Fruit fly (Drosophila melanogaster) whole organism, embryonic: ENCODE results near the gene unk.

Experiments
- Adf1 ChIP-seq: fragments of 200-800 bp; sonication (Bioruptor generic); IDR thresholded peaks from 2 replicates; pipeline ENCODE4 v1.3.6; 2022; ENCODE audit warnings: missing biosample characterization, missing genetic modification characterization
- Antp ChIP-seq: fragments of 200-800 bp; sonication (Bioruptor generic); optimal IDR thresholded peaks from 3 replicates; lab custom pipeline; 2016; ENCODE audit warnings: missing biosample characterization, missing genetic modification characterization
- BEAF-32 ChIP-seq: fragments of 200-800 bp; sonication (Bioruptor generic); optimal IDR thresholded peaks from 3 replicates; lab custom pipeline; 2017; ENCODE audit warnings: missing biosample characterization, missing genetic modification characterization, mild to moderate bottlenecking, moderate library complexity, missing genetic modification reagents
- CG11723 ChIP-seq: fragments of 200-800 bp; sonication (Bioruptor generic); optimal IDR thresholded peaks from 2 replicates; lab custom pipeline; 2017; ENCODE audit warnings: missing biosample characterization, mild to moderate bottlenecking, missing genetic modification characterization
- CG1602 ChIP-seq: fragments of 200-800 bp; sonication (Bioruptor generic); optimal IDR thresholded peaks from 3 replicates; lab custom pipeline; 2016; ENCODE audit warnings: missing biosample characterization, missing genetic modification characterization
- CG1603 ChIP-seq: fragments of 200-800 bp; sonication (Bioruptor generic); optimal IDR thresholded peaks from 2 replicates; lab custom pipeline; 2019; ENCODE audit warnings: missing biosample characterization, mild to moderate bottlenecking, missing genetic modification characterization, moderate library complexity
- CG30020 ChIP-seq: fragments of 200-800 bp; optimal IDR thresholded peaks from 2 replicates; lab custom pipeline; 2019; ENCODE audit warnings: missing biosample characterization, mild to moderate bottlenecking, missing genetic modification characterization, moderate library complexity
- CG31388 ChIP-seq: fragments of 200-800 bp; sonication (Bioruptor generic); optimal IDR thresholded peaks from 2 replicates; lab custom pipeline; 2016; ENCODE audit warnings: missing biosample characterization, missing genetic modification characterization
- CG3163 ChIP-seq: fragments of 200-800 bp; sonication (Bioruptor generic); optimal IDR thresholded peaks from 3 replicates; lab custom pipeline; 2016; ENCODE audit warnings: missing biosample characterization, missing genetic modification characterization
- CG32532 ChIP-seq: fragments of 200-800 bp; sonication (Bioruptor generic); IDR thresholded peaks from 2 replicates; pipeline ENCODE4 v1.3.6; 2022; ENCODE audit warnings: missing biosample characterization, missing genetic modification characterization
- CG32767 ChIP-seq: fragments of 200-800 bp; sonication (Bioruptor generic); IDR thresholded peaks from 2 replicates; pipeline ENCODE4 v1.3.6; 2022; ENCODE audit warnings: missing biosample characterization, missing genetic modification characterization
- CG34376 ChIP-seq: fragments of 200-800 bp; sonication (Bioruptor generic); optimal IDR thresholded peaks from 2 replicates; lab custom pipeline; 2018; ENCODE audit warnings: missing biosample characterization, mild to moderate bottlenecking, missing genetic modification characterization
- CG42726 ChIP-seq: fragments of 200-800 bp; sonication (Bioruptor generic); IDR thresholded peaks from 2 replicates; pipeline ENCODE4 v1.3.6; 2022; ENCODE audit warnings: missing biosample characterization, missing genetic modification characterization; ENCODE audit not compliant: partially characterized antibody
- CG5180 ChIP-seq: fragments of 200-800 bp; sonication (Bioruptor generic); optimal IDR thresholded peaks from 3 replicates; lab custom pipeline; 2017; ENCODE audit warnings: missing biosample characterization, missing genetic modification characterization, mild to moderate bottlenecking, moderate library complexity, missing genetic modification reagents
- CG6683 ChIP-seq: fragments of 200-800 bp; sonication (Bioruptor generic); optimal IDR thresholded peaks from 2 replicates; lab custom pipeline; 2017; ENCODE audit warnings: missing biosample characterization, mild to moderate bottlenecking, missing genetic modification characterization, missing genetic modification reagents
- CG6765 ChIP-seq: fragments of 200-800 bp; sonication (Bioruptor generic); optimal IDR thresholded peaks from 3 replicates; lab custom pipeline; 2017; ENCODE audit warnings: missing biosample characterization, mild to moderate bottlenecking, missing genetic modification characterization
- CG7271 ChIP-seq: fragments of 200-800 bp; sonication (Bioruptor generic); optimal IDR thresholded peaks from 2 replicates; lab custom pipeline; 2018; ENCODE audit warnings: missing biosample characterization, mild to moderate bottlenecking, missing genetic modification characterization, moderate library complexity
- CG7372 ChIP-seq: fragments of 200-800 bp; sonication (Bioruptor generic); IDR thresholded peaks from 2 replicates; pipeline ENCODE4 v1.3.6; 2022; ENCODE audit warnings: missing biosample characterization, missing genetic modification characterization
- CG7745 ChIP-seq: fragments of 200-800 bp; sonication (Bioruptor generic); optimal IDR thresholded peaks from 2 replicates; lab custom pipeline; 2018; ENCODE audit warnings: missing biosample characterization, mild to moderate bottlenecking, missing genetic modification characterization, moderate library complexity
- CG7839 ChIP-seq: fragments of 200-800 bp; sonication (Bioruptor generic); optimal IDR thresholded peaks from 3 replicates; lab custom pipeline; 2018; ENCODE audit warnings: missing biosample characterization, mild to moderate bottlenecking, missing genetic modification characterization, moderate library complexity
- CHES-1-like ChIP-seq: fragments of 200-800 bp; sonication (Bioruptor generic); optimal IDR thresholded peaks from 2 replicates; lab custom pipeline; 2016; ENCODE audit warnings: missing biosample characterization, missing genetic modification characterization
- Chrac-16 ChIP-seq: fragments of 200-800 bp; sonication (Bioruptor generic); optimal IDR thresholded peaks from 3 replicates; lab custom pipeline; 2016; ENCODE audit warnings: missing biosample characterization, missing genetic modification characterization
- D19B ChIP-seq: fragments of 200-800 bp; sonication (Bioruptor generic); optimal IDR thresholded peaks from 2 replicates; lab custom pipeline; 2017; ENCODE audit warnings: missing biosample characterization, mild to moderate bottlenecking, missing genetic modification characterization
- Dip3 ChIP-seq: fragments of 200-800 bp; sonication (Bioruptor generic); optimal IDR thresholded peaks from 3 replicates; lab custom pipeline; 2016; ENCODE audit warnings: missing biosample characterization, missing genetic modification characterization
- Gsc ChIP-seq: fragments of 200-800 bp; sonication (Bioruptor generic); IDR thresholded peaks from 2 replicates; pipeline ENCODE4 v1.3.6; 2022; ENCODE audit warnings: missing biosample characterization, missing genetic modification characterization
- Hmx ChIP-seq: fragments of 200-800 bp; sonication (Bioruptor generic); optimal IDR thresholded peaks from 2 replicates; lab custom pipeline; 2016; ENCODE audit warnings: missing biosample characterization, missing genetic modification characterization
- Meics ChIP-seq: fragments of 200-800 bp; sonication (Bioruptor generic); optimal IDR thresholded peaks from 2 replicates; lab custom pipeline; 2017; ENCODE audit warnings: missing biosample characterization, mild to moderate bottlenecking, missing genetic modification characterization
- NFAT ChIP-seq: fragments of 200-800 bp; sonication (Bioruptor generic); IDR thresholded peaks from 2 replicates; pipeline ENCODE4 v1.3.6; 2022; ENCODE audit warnings: missing biosample characterization, missing genetic modification characterization
- Oaz ChIP-seq: fragments of 200-800 bp; sonication (Bioruptor generic); IDR thresholded peaks from 2 replicates; pipeline ENCODE4 v1.3.6; 2022; ENCODE audit warnings: missing biosample characterization, missing genetic modification characterization
- Oli ChIP-seq: fragments of 200-800 bp; sonication (Bioruptor generic); optimal IDR thresholded peaks from 2 replicates; lab custom pipeline; 2018; ENCODE audit warnings: missing biosample characterization, mild to moderate bottlenecking, missing genetic modification characterization, moderate library complexity
- Ptx1 ChIP-seq: fragments of 200-800 bp; sonication (Bioruptor generic); IDR thresholded peaks from 2 replicates; pipeline ENCODE4 v1.3.6; 2022; ENCODE audit warnings: missing biosample characterization, missing genetic modification characterization
- Scr ChIP-seq: fragments of 200-800 bp; sonication (Bioruptor generic); IDR thresholded peaks from 2 replicates; pipeline ENCODE4 v1.3.6; 2022; ENCODE audit warnings: missing biosample characterization, missing genetic modification characterization; ENCODE audit not compliant: partially characterized antibody
- Sry-δ ChIP-seq: fragments of 200-800 bp; sonication (Bioruptor generic); optimal IDR thresholded peaks from 2 replicates; lab custom pipeline; 2016; ENCODE audit warnings: missing biosample characterization, missing genetic modification characterization
- ac ChIP-seq: fragments of 200-800 bp; sonication (Bioruptor generic); optimal IDR thresholded peaks from 3 replicates; lab custom pipeline; 2017; ENCODE audit warnings: missing biosample characterization, mild to moderate bottlenecking, missing genetic modification characterization
- ase ChIP-seq: fragments of 200-800 bp; sonication (Bioruptor generic); IDR thresholded peaks from 3 replicates; pipeline ENCODE4 v1.3.6; 2022; ENCODE audit warnings: missing biosample characterization, missing genetic modification characterization
- ash1 ChIP-seq: fragments of 200-800 bp; sonication (Bioruptor generic); optimal IDR thresholded peaks from 2 replicates; lab custom pipeline; 2018; ENCODE audit warnings: missing biosample characterization, mild to moderate bottlenecking, missing genetic modification characterization
- ci ChIP-seq: fragments of 200-800 bp; sonication (Bioruptor generic); IDR thresholded peaks from 3 replicates; pipeline ENCODE4 v1.3.6; 2022; ENCODE audit warnings: missing biosample characterization, missing genetic modification characterization
- cwo ChIP-seq: fragments of 200-800 bp; sonication (Bioruptor generic); optimal IDR thresholded peaks from 3 replicates; lab custom pipeline; 2017; ENCODE audit warnings: missing biosample characterization, missing genetic modification characterization, mild to moderate bottlenecking, moderate library complexity, missing genetic modification reagents
- dmrt99B ChIP-seq: fragments of 200-800 bp; sonication (Bioruptor generic); optimal IDR thresholded peaks from 2 replicates; lab custom pipeline; 2018; ENCODE audit warnings: missing biosample characterization, mild to moderate bottlenecking, missing genetic modification characterization, moderate library complexity
- emc ChIP-seq: fragments of 200-800 bp; sonication (Bioruptor generic); optimal IDR thresholded peaks from 2 replicates; lab custom pipeline; 2016; ENCODE audit warnings: missing biosample characterization, missing genetic modification characterization
- ftz-f1 ChIP-seq: fragments of 200-800 bp; sonication (Bioruptor generic); optimal IDR thresholded peaks from 2 replicates; lab custom pipeline; 2016; ENCODE audit warnings: missing biosample characterization, missing genetic modification characterization
- gcm2 ChIP-seq: fragments of 200-800 bp; sonication (Bioruptor generic); optimal IDR thresholded peaks from 2 replicates; lab custom pipeline; 2016; ENCODE audit warnings: missing biosample characterization, missing genetic modification characterization
- kni ChIP-seq: fragments of 200-800 bp; sonication (Bioruptor generic); optimal IDR thresholded peaks from 3 replicates; lab custom pipeline; 2017; ENCODE audit warnings: mild to moderate bottlenecking, missing biosample characterization, missing genetic modification reagents, missing genetic modification characterization
- nerfin-2 ChIP-seq: fragments of 200-800 bp; sonication (Bioruptor generic); IDR thresholded peaks from 2 replicates; pipeline ENCODE4 v1.3.6; 2022; ENCODE audit warnings: missing biosample characterization, missing genetic modification characterization; ENCODE audit not compliant: partially characterized antibody
- repo ChIP-seq: fragments of 200-800 bp; sonication (Bioruptor generic); optimal IDR thresholded peaks from 2 replicates; lab custom pipeline; 2016; ENCODE audit warnings: missing biosample characterization, missing genetic modification characterization
- sens-2 ChIP-seq: fragments of 200-800 bp; sonication (Bioruptor generic); IDR thresholded peaks from 2 replicates; pipeline ENCODE4 v1.3.6; 2022; ENCODE audit warnings: missing biosample characterization, missing genetic modification characterization
- sima ChIP-seq: fragments of 200-800 bp; sonication (Bioruptor generic); optimal IDR thresholded peaks from 2 replicates; lab custom pipeline; 2016; ENCODE audit warnings: missing biosample characterization, missing genetic modification characterization
- slp2 ChIP-seq: fragments of 200-800 bp; sonication (Bioruptor generic); optimal IDR thresholded peaks from 2 replicates; lab custom pipeline; 2016; ENCODE audit warnings: missing biosample characterization, missing genetic modification characterization
- tll ChIP-seq, 2 experiments: fragments of 200-800 bp in 1 of 2; fragments of >200 bp in 1 of 2; sonication (Bioruptor generic) in 1 of 2; optimal IDR thresholded peaks; 2 replicates each; lab custom pipeline; 2017 to 2019; ENCODE audit warnings: missing biosample characterization in 2 of 2, missing genetic modification characterization in 2 of 2, mild to moderate bottlenecking in 1 of 2, moderate library complexity in 1 of 2
- trem ChIP-seq: fragments of 200-800 bp; optimal IDR thresholded peaks from 3 replicates; lab custom pipeline; 2019; ENCODE audit warnings: missing biosample characterization, mild to moderate bottlenecking, missing genetic modification characterization, moderate library complexity
- tx ChIP-seq: fragments of 200-800 bp; sonication (Bioruptor generic); optimal IDR thresholded peaks from 2 replicates; lab custom pipeline; 2016; ENCODE audit warnings: missing biosample characterization, missing genetic modification characterization

Gene unk

DNA sequence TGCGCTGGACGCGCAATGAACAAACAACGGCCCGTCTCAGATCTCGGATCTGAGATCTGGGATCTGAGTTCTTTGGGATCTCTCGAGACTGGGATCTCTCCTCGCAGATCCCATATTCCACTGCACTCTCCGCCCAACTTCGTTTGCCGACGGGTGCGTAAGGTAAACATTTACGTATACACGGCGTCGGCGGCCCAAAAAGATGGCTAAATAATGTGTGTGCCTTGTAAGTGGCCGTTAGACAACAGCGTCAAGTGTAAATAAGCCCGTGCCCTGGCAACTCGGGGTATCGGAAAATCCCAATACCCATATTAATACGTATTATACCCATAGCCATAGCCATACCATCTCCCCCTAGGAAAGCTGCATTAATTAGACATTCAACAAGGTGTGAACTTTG is 23.0 kb downstream of the unk start (continued):
- TF ChIP-seq CG30020 (tag; lab: Kevin White, UChicago) (no peak), CG6765 (GFP tag; lab: Kevin White, UChicago) (no peak), Adf1 (GFP tag; lab: Robert Waterston, UW) (no peak), Scr (no peak), Sry-δ (GFP tag; lab: Kevin White, UChicago) (no peak), Ptx1 (GFP tag; lab: Robert Waterston, UW) (no peak), CG6683 (GFP tag; lab: Kevin White, UChicago) (no peak), CG7372 (GFP tag; lab: Robert Waterston, UW) (no peak), Hmx (GFP tag; lab: Kevin White, UChicago) (no peak), CG7839 (tag; lab: Kevin White, UChicago) (no peak), sens-2 (GFP tag; lab: Robert Waterston, UW) (no peak), CG34376 (GFP tag; lab: Kevin White, UChicago) (no peak), sima (GFP tag; lab: Kevin White, UChicago) (no peak), cwo (GFP tag; lab: Kevin White, UChicago) (no peak), repo (no peak), CG42726 (GFP tag; lab: Robert Waterston, UW) (no peak), Dip3 (GFP tag; lab: Kevin White, UChicago) (no peak), CHES-1-like (no peak), Oli (tag; lab: Kevin White, UChicago) (no peak), CG11723 (no peak), emc (no peak), CG1603 (tag; lab: Kevin White, UChicago) (peak; percentile 31), D19B (no peak), Antp (GFP tag; lab: Kevin White, UChicago) (no peak), CG1602 (GFP tag; lab: Kevin White, UChicago) (no peak), NFAT (GFP tag; lab: Robert Waterston, UW) (no peak), BEAF-32 (GFP tag; lab: Kevin White, UChicago) (no peak), CG31388 (GFP tag; lab: Kevin White, UChicago) (no peak), CG7271 (tag; lab: Kevin White, UChicago) (peak; percentile 13), ase (GFP tag; lab: Robert Waterston, UW) (0 out of 3 replicates have a peak, but pooled peaks have one; percentile 14), CG32532 (GFP tag; lab: Robert Waterston, UW) (no peak), CG32767 (GFP tag; lab: Robert Waterston, UW) (peak; percentile 32; the same call in 1 of the 2 replicates), nerfin-2 (GFP tag; lab: Robert Waterston, UW) (no peak), Gsc (GFP tag; lab: Robert Waterston, UW) (no peak), Oaz (GFP tag; lab: Robert Waterston, UW) (no peak), Chrac-16 (GFP tag; lab: Kevin White, UChicago) (no peak), ci (GFP tag; lab: Robert Waterston, UW) (peak; percentile 48; the same call in 1 of the 3 replicates), slp2 (GFP tag; lab: Kevin White, UChicago) (no peak), tll (GFP tag; optimal IDR thresholded peaks at IDR 0.05; lab: Kevin White, UChicago) (peak in 1 of 2 experiments; percentile 45), ftz-f1 (GFP tag; lab: Kevin White, UChicago) (no peak), gcm2 (no peak), tx (GFP tag; lab: Kevin White, UChicago) (no peak), Meics (GFP tag; lab: Kevin White, UChicago) (no peak), kni (GFP tag; lab: Kevin White, UChicago) (peak; percentile 83), trem (no peak), CG3163 (GFP tag; lab: Kevin White, UChicago) (no peak), ash1 (GFP tag; lab: Kevin White, UChicago) (no peak), dmrt99B (tag; lab: Kevin White, UChicago) (peak; percentile 3), CG7745 (tag; lab: Kevin White, UChicago) (no peak), ac (GFP tag; lab: Kevin White, UChicago) (peak; percentile 26), CG5180 (GFP tag; lab: Kevin White, UChicago) (peak; percentile 34)
